Fruit fly (Drosophila melanogaster): ENCODE measurements around the gene Npc2b.

Npc2b gene

dm6 chr3R:14061049-14061987 lies 28.0 kb upstream of the Npc2b start (continued):
- TF ChIP-seq CG13894 (tag; optimal IDR thresholded peaks at IDR 0.05) (peak; percentile 83), exex (tag; optimal IDR thresholded peaks at IDR 0.05) (no peak), CG31441 (GFP tag; IDR thresholded peaks at IDR 0.05) (no peak), Mes4 (GFP tag; optimal IDR thresholded peaks at IDR 0.05) (no peak), CG4328 (GFP tag; optimal IDR thresholded peaks at IDR 0.05) (no peak), Bgb (GFP tag; IDR thresholded peaks at IDR 0.05; ENCODE audit: partially characterized antibody) (no peak), ind (GFP tag; optimal IDR thresholded peaks at IDR 0.05) (no peak), chn (GFP tag; optimal IDR thresholded peaks at IDR 0.05) (no peak), CG17186 (GFP tag; optimal IDR thresholded peaks at IDR 0.05) (no peak), CG17385 (GFP tag; optimal IDR thresholded peaks at IDR 0.05) (no peak), CG10366 (GFP tag; IDR thresholded peaks at IDR 0.05) (no peak), dati (GFP tag; IDR thresholded peaks at IDR 0.05) (0 out of 2 replicates have a peak, but pooled peaks have one; percentile 2), Atf-2 (GFP tag; optimal IDR thresholded peaks at IDR 0.05) (no peak), CG30403 (GFP tag; optimal IDR thresholded peaks at IDR 0.05) (no peak), Xbp1 (GFP tag; optimal IDR thresholded peaks at IDR 0.05) (no peak), crp (GFP tag; optimal IDR thresholded peaks at IDR 0.05) (no peak), cwo (GFP tag; optimal IDR thresholded peaks at IDR 0.05) (no peak), gsb (GFP tag; IDR thresholded peaks at IDR 0.05) (no peak), CG18476 (GFP tag; optimal IDR thresholded peaks at IDR 0.05) (no peak), BEAF-32 (GFP tag; optimal IDR thresholded peaks at IDR 0.05) (no peak), gt (GFP tag; IDR thresholded peaks at IDR 0.05) (no peak), CG11093 (GFP tag; IDR thresholded peaks at IDR 0.05) (no peak), sr (GFP tag; IDR thresholded peaks at IDR 0.05) (no peak), Nf-YA (GFP tag; IDR thresholded peaks at IDR 0.05) (no peak), CG10543 (GFP tag; optimal IDR thresholded peaks at IDR 0.05) (peak; percentile 41), psq (GFP tag; optimal IDR thresholded peaks at IDR 0.05) (no peak), CG13287 (GFP tag; IDR thresholded peaks at IDR 0.05; ENCODE audit: partially characterized antibody) (no peak), otp (GFP tag; IDR thresholded peaks at IDR 0.05) (no peak), cato (GFP tag; optimal IDR thresholded peaks at IDR 0.05; ENCODE audit: borderline replicate concordance) (no peak), jigr1 (GFP tag; IDR thresholded peaks at IDR 0.05) (no peak), CG3726 (GFP tag; IDR thresholded peaks at IDR 0.05) (no peak), CG15011 (GFP tag; optimal IDR thresholded peaks at IDR 0.05) (no peak), abd-A (tag; optimal IDR thresholded peaks at IDR 0.05) (peak; percentile 15), CG8290 (GFP tag; optimal IDR thresholded peaks at IDR 0.05) (no peak), CG8290 (tag; optimal IDR thresholded peaks at IDR 0.05) (peak in 1 of 2 experiments; percentile 27), CG30431 (GFP tag; optimal IDR thresholded peaks at IDR 0.05) (no peak), CG10209 (GFP tag; optimal IDR thresholded peaks at IDR 0.05) (no peak), sens (GFP tag) (no peak), ase (GFP tag; IDR thresholded peaks at IDR 0.05) (0 out of 3 replicates have a peak, but pooled peaks have one; percentile 4), CG12155 (GFP tag; optimal IDR thresholded peaks at IDR 0.05) (no peak), CG17568 (GFP tag; optimal IDR thresholded peaks at IDR 0.05) (no peak), disco-r (GFP tag; optimal IDR thresholded peaks at IDR 0.05) (no peak), grau (tag; optimal IDR thresholded peaks at IDR 0.05) (no peak), bsh (GFP tag; optimal IDR thresholded peaks at IDR 0.05) (peak in 1 of 2 experiments; percentile 99), sqz (GFP tag; optimal IDR thresholded peaks at IDR 0.05) (peak; percentile 77), CG6272 (GFP tag; IDR thresholded peaks at IDR 0.05) (no peak), CG32772 (GFP tag; IDR thresholded peaks at IDR 0.05) (no peak), CG18011 (GFP tag; optimal IDR thresholded peaks at IDR 0.05) (no peak), h (optimal IDR thresholded peaks at IDR 0.05) (no peak), Dref (GFP tag; IDR thresholded peaks at IDR 0.05) (no peak)

All from whole organism, embryonic.